Fruit fly (Drosophila melanogaster): ENCODE measurements around the gene Cyp313b1.
A peak's percentile ranks its signal among the peaks of the same experiment; 100 is the strongest.

Gene Cyp313b1

dm6 chr3R:8668024-8668856 is 22.8 kb upstream of the Cyp313b1 start:
- TF ChIP-seq CG32264 (GFP tag; optimal IDR thresholded peaks at IDR 0.05) = no peak
- TF ChIP-seq woc (GFP tag; optimal IDR thresholded peaks at IDR 0.05) = no peak
- TF ChIP-seq dl (GFP tag; optimal IDR thresholded peaks at IDR 0.05; ENCODE audit: insufficient read depth in 1 of 2, partially characterized antibody in 2 of 2) = peak in 1 of 2 experiments; percentile 4

- no peak for TF ChIP-seq tai (GFP tag; optimal IDR thresholded peaks at IDR 0.05)
- no peak for TF ChIP-seq ey (GFP tag; optimal IDR thresholded peaks at IDR 0.05)
- TF ChIP-seq h (GFP tag; optimal IDR thresholded peaks at IDR 0.05) = no peak
- TF ChIP-seq Hnf4 (GFP tag; optimal IDR thresholded peaks at IDR 0.05) = no peak
- no peak for TF ChIP-seq Sp1 (GFP tag; optimal IDR thresholded peaks at IDR 0.05)
- TF ChIP-seq dmrt93B (GFP tag; optimal IDR thresholded peaks at IDR 0.05) = no peak
- TF ChIP-seq rgr (GFP tag; optimal IDR thresholded peaks at IDR 0.05) = no peak
- TF ChIP-seq jim (GFP tag; optimal IDR thresholded peaks at IDR 0.05) = no peak
- TF ChIP-seq Hr83 (GFP tag; optimal IDR thresholded peaks at IDR 0.05; ENCODE audit: poor library complexity, severe bottlenecking) = no peak
- TF ChIP-seq woc (GFP tag; optimal IDR thresholded peaks at IDR 0.05) = no peak
- no peak for TF ChIP-seq Abd-B (GFP tag; optimal IDR thresholded peaks at IDR 0.05)
- no peak for TF ChIP-seq sage (GFP tag; optimal IDR thresholded peaks at IDR 0.05)
- TF ChIP-seq foxo (GFP tag; optimal IDR thresholded peaks at IDR 0.05) = no peak
- TF ChIP-seq CG32264 (GFP tag; optimal IDR thresholded peaks at IDR 0.05) = no peak
- TF ChIP-seq brk (GFP tag; optimal IDR thresholded peaks at IDR 0.05) = no peak
- no peak for TF ChIP-seq Hr78 (GFP tag; optimal IDR thresholded peaks at IDR 0.05)
- TF ChIP-seq CrebA (GFP tag; optimal IDR thresholded peaks at IDR 0.05; ENCODE audit: borderline replicate concordance) = no peak
- no peak for TF ChIP-seq Jra (GFP tag; optimal IDR thresholded peaks at IDR 0.05)
- TF ChIP-seq Vsx2 (GFP tag; optimal IDR thresholded peaks at IDR 0.05; ENCODE audit: partially characterized antibody) = no peak
Measured at dm6 chr3R:8667568-8667967, 22.1 kb upstream of the Cyp313b1 start, which contains the start of gene CG8036. CG8036 (plus strand) TSS chr3R:8667868.

DNA sequence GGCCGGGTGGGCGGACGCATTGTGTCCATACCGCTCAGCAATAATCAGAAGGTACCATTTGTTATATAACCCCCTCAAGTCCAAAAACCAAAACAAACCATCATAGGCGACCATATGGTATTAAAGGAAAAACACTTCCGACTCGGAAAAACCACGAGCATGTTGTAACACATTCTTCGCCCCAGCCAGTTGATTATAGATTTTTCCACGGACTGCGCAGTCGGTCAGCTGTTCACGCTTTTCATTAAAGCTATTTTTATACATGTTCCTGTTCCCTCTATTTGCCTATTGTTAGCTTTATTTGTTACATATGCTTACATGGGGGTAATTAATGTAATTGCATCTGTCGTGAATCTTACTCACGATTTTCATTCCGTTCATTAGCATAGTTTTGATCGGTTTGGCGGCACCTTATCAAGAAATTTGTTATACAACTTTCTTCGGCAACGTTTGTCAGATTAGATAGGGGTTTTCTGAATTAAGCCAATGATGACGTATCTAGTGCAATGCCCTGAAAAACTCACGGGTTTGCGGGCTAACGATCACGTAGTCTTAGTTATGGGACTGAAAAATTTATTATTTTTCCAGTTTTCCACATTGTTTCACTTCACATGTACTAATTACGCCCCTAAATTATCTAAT is 19.4 kb upstream of the Cyp313b1 start:
- TF ChIP-seq Mio (GFP tag; optimal IDR thresholded peaks at IDR 0.05) = no peak

DNA sequence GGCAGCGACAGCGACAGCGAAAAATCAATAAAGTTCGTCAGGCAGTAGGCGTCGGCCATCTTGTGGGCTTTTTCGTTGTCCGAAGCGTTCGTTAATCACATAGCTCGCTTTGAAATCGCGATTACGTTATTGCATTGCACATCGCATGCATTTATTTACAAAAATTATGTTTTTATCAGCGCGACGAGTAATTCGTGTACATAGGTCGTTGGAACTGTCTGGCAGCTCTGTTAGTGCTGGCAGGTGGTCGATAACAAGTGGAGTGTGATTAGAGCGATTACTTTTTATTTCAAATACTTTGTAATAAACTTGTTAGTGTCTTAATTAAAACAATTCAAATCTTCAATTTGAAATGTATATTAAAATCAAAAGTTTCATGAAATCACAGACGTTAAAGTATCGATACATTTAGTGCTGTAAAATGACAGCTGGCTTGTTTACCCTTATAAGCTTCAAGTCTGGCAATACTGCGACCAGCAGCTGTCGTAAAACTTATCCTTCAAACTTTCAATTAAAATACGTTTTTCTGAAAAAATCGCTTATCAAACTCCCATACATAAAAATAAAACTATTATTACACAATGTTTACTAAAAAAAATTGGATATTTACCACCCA is 18.3 kb upstream of the Cyp313b1 start, which contains the start of gene CG8032:
Gene CG8032, plus strand, starts transcription at position 448 of the 616 bp plus-strand sequence.
- TF ChIP-seq pan (optimal IDR thresholded peaks at IDR 0.05) (no peak), woc (GFP tag; optimal IDR thresholded peaks at IDR 0.05) (peak; percentile 45), N (GFP tag; optimal IDR thresholded peaks at IDR 0.05) (no peak), dmrt93B (GFP tag; optimal IDR thresholded peaks at IDR 0.05) (peak; percentile 8), brk (GFP tag; optimal IDR thresholded peaks at IDR 0.05) (peak; percentile 38), OdsH (GFP tag; optimal IDR thresholded peaks at IDR 0.05) (peak; percentile 24), Myc (optimal IDR thresholded peaks at IDR 0.05) (no peak), psq (GFP tag; optimal IDR thresholded peaks at IDR 0.05) (peak; percentile 9), CrebA (GFP tag; optimal IDR thresholded peaks at IDR 0.05; ENCODE audit: borderline replicate concordance) (no peak), Vsx2 (GFP tag; optimal IDR thresholded peaks at IDR 0.05; ENCODE audit: partially characterized antibody) (no peak), Mio (GFP tag; optimal IDR thresholded peaks at IDR 0.05) (no peak), CG9705 (GFP tag; optimal IDR thresholded peaks at IDR 0.05) (peak; percentile 21), CG32264 (GFP tag; optimal IDR thresholded peaks at IDR 0.05) (no peak), Hr78 (GFP tag; optimal IDR thresholded peaks at IDR 0.05) (no peak), rgr (GFP tag; optimal IDR thresholded peaks at IDR 0.05) (peak; percentile 48), Hnf4 (GFP tag; optimal IDR thresholded peaks at IDR 0.05) (peak; percentile 75), Hr83 (GFP tag; optimal IDR thresholded peaks at IDR 0.05; ENCODE audit: poor library complexity, severe bottlenecking) (no peak), dsf (GFP tag; optimal IDR thresholded peaks at IDR 0.05; ENCODE audit: borderline replicate concordance) (peak; percentile 21), tai (GFP tag; optimal IDR thresholded peaks at IDR 0.05) (no peak), jim (GFP tag; optimal IDR thresholded peaks at IDR 0.05) (no peak), dl (GFP tag; optimal IDR thresholded peaks at IDR 0.05; ENCODE audit: insufficient read depth in 1 of 2, partially characterized antibody in 2 of 2) (no peak), Dif (GFP tag; optimal IDR thresholded peaks at IDR 0.05; ENCODE audit: partially characterized antibody) (no peak), Jra (GFP tag; optimal IDR thresholded peaks at IDR 0.05) (peak; percentile 83), GATAd (GFP tag; optimal IDR thresholded peaks at IDR 0.05) (no peak), fru (GFP tag; optimal IDR thresholded peaks at IDR 0.05) (peak; percentile 61), br (GFP tag; optimal IDR thresholded peaks at IDR 0.05) (peak; percentile 52), usp (GFP tag; optimal IDR thresholded peaks at IDR 0.05) (no peak), HLH106 (tag; optimal IDR thresholded peaks at IDR 0.05) (peak; percentile 52), ey (GFP tag; optimal IDR thresholded peaks at IDR 0.05) (peak; percentile 39), sage (GFP tag; optimal IDR thresholded peaks at IDR 0.05) (peak; percentile 40), h (GFP tag; optimal IDR thresholded peaks at IDR 0.05) (peak; percentile 79), Sp1 (GFP tag; optimal IDR thresholded peaks at IDR 0.05) (peak; percentile 18), foxo (GFP tag; optimal IDR thresholded peaks at IDR 0.05) (peak in 1 of 2 experiments; percentile 72), Rel (GFP tag; optimal IDR thresholded peaks at IDR 0.05) (no peak), Rel (tag; optimal IDR thresholded peaks at IDR 0.05) (peak; percentile 44), sv (GFP tag; optimal IDR thresholded peaks at IDR 0.05) (peak; percentile 49), Abd-B (GFP tag; optimal IDR thresholded peaks at IDR 0.05) (no peak)
